Worm (Caenorhabditis elegans): Measurements from ENCODE around the gene nhr-17.

ce11 chrX:12629257-12629656, 38.4 kb downstream of the nhr-17 start:
- TF ChIP-seq hmbx-1 (tag; optimal IDR thresholded peaks at IDR 0.05) (no peak), aly-1 (tag; optimal IDR thresholded peaks at IDR 0.05) (no peak), tbx-11 (GFP tag; IDR thresholded peaks at IDR 0.05) (0 out of 2 replicates have a peak, but pooled peaks have one; percentile 34), tbx-37 (GFP tag; conservative IDR thresholded peaks at IDR 0.05) (no peak), ama-1 (optimal IDR thresholded peaks at IDR 0.05) (no peak)

Data from whole organism, early embryonic.